Worm (Caenorhabditis elegans): ENCODE data around the gene nuo-5.

DNA sequence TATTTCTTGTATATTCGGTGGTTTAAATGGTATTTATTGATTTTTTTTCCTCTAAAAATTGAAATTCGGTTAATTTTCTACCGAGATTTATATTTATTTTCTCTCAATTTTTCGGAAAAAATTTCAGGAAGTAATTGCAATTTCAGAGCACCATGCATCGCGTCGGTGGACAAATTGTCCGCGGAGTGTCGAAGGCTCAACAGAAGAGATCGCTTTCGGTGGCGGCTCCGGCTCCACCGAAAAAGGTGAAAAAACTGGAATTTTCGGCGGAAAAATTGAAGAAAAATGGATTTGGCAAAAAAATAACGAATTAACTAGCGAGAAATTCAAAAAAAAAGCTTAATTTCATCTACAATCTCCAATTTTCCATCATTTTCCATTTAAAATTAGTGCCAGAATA lies at the start of gene nuo-5:
- no peak for TF ChIP-seq mls-2 (tag; optimal IDR thresholded peaks at IDR 0.05)
- no peak for TF ChIP-seq unc-39 (tag; optimal IDR thresholded peaks at IDR 0.05)
